Worm (Caenorhabditis elegans): ENCODE results near the gene srlf-34.

DNA sequence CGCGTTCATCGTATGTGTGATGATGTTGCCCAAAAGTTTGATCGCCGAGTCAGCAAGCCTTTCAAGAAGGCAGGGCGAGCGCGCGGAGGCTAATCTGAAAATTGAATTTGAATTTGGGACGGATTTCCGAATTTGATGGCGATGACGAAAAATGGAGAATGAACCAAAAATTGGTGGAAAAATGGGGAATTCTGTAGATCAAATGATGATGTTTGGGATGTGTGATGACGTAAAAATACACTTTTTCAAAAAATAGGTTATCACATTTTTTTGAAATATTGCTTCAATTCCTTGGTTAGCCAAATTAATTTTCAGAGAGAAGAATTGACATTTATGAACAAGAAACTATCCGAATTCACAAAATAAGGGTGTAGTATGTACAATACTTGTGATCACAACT is 32.5 kb upstream of the srlf-34 start, which contains the start of gene ZK971.1:
- TF ChIP-seq mep-1 (tag; optimal IDR thresholded peaks at IDR 0.05) (no peak), tbx-2 (tag; optimal IDR thresholded peaks at IDR 0.05) (no peak), lin-15B (tag; optimal IDR thresholded peaks at IDR 0.05) (no peak), nhr-71 (tag; optimal IDR thresholded peaks at IDR 0.05) (no peak), pqm-1 (tag; optimal IDR thresholded peaks at IDR 0.05) (no peak), nhr-11 (tag; optimal IDR thresholded peaks at IDR 0.05) (no peak), ceh-90 (tag; optimal IDR thresholded peaks at IDR 0.05) (no peak), nhr-19 (GFP tag; conservative IDR thresholded peaks at IDR 0.05) (no peak), unc-98 (GFP tag; IDR thresholded peaks at IDR 0.05) (no peak), sox-4 (tag; optimal IDR thresholded peaks at IDR 0.05) (no peak)

All from whole organism, L1 larva.